Worm (Caenorhabditis elegans) whole organism, L4/young adult: ENCODE data around the gene C13G3.12.

Experiments
- W03F9.2 ChIP-seq: fragments of 150-350 bp; optimal IDR thresholded peaks from 2 replicates; lab custom pipeline; 2014; ENCODE audit warnings: missing biosample characterization, missing genetic modification characterization
- dao-5 ChIP-seq: sonication (generic microtip); optimal IDR thresholded peaks from 2 replicates; lab custom pipeline; 2016; ENCODE audit warnings: missing genotype, missing genetic modification characterization, moderate library complexity, missing compliant biosample characterization
- him-1 ChIP-seq: sonication (generic microtip); optimal IDR thresholded peaks from 2 replicates; lab custom pipeline; 2016; ENCODE audit warnings: missing genotype, missing genetic modification reagents, missing genetic modification characterization, missing compliant biosample characterization

ce11 chrV:11013179-11013578 is 9.5 kb downstream of the C13G3.12 start:
- TF ChIP-seq W03F9.2 (tag; lab: Kevin White, UChicago) (no peak), him-1 (tag; lab: Kevin White, UChicago) (no peak), dao-5 (no peak)
